Worm (Caenorhabditis elegans): ENCODE data around the gene ram-5.

DNA sequence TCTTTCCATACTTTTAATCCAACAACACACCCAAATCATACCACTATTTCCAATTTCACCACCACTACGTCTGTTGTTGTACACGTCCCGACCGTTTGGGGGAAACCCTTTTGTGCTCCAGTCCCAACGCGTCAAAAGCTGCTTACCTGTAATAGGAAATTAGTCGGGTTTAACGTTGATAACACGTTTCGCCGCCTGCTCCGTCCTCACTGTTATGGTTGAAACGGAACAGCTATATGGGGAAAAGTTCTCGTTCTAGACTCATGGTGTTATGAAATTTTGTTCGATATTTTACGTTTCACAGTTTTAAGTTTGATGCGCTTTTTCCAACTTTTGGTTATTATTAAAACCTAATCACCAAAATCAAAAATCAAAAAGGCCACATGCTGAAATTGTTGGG, 14.0 kb upstream of the ram-5 start:
- TF ChIP-seq nhr-43 (tag; optimal IDR thresholded peaks at IDR 0.05; ENCODE audit: poor library complexity, severe bottlenecking) (no peak), fkh-10 (GFP tag; optimal IDR thresholded peaks at IDR 0.05) (no peak), ceh-9 (tag; optimal IDR thresholded peaks at IDR 0.05) (no peak), ZK546.5 (tag; optimal IDR thresholded peaks at IDR 0.05) (no peak), elt-1 (tag; optimal IDR thresholded peaks at IDR 0.05) (no peak), nhr-237 (tag; optimal IDR thresholded peaks at IDR 0.05) (no peak)
